Fruit fly (Drosophila melanogaster): Measurements from ENCODE around the gene CG4835.

- TF ChIP-seq CG14655 (GFP tag; optimal IDR thresholded peaks at IDR 0.05) (peak; percentile 56), rn (GFP tag; IDR thresholded peaks at IDR 0.05) (no peak), CG10348 (GFP tag; IDR thresholded peaks at IDR 0.05) (no peak), CG13204 (GFP tag; optimal IDR thresholded peaks at IDR 0.05) (no peak), Snoo (tag; optimal IDR thresholded peaks at IDR 0.05) (peak; percentile 88), CG32121 (GFP tag; IDR thresholded peaks at IDR 0.05) (no peak), Pif1A (GFP tag; optimal IDR thresholded peaks at IDR 0.05) (peak; percentile 60), fd96Ca (GFP tag; IDR thresholded peaks at IDR 0.05) (0 out of 3 replicates have a peak, but pooled peaks have one; percentile 45), Pif1B (GFP tag; optimal IDR thresholded peaks at IDR 0.05) (peak; percentile 13), CG4496 (GFP tag; IDR thresholded peaks at IDR 0.05) (peak; percentile 93), CG8159 (tag; optimal IDR thresholded peaks at IDR 0.05) (peak; percentile 21), CG8301 (tag; optimal IDR thresholded peaks at IDR 0.05) (no peak)
Observed at dm6 chr3L:5511959-5512358, 32.4 kb downstream of the CG4835 start.
